Worm (Caenorhabditis elegans): ENCODE measurements around the gene mig-17.

- TF ChIP-seq ceh-28 (tag; optimal IDR thresholded peaks at IDR 0.05) = no peak
- TF ChIP-seq mdl-1 (tag; optimal IDR thresholded peaks at IDR 0.05) = no peak
- no peak for TF ChIP-seq nhr-237 (tag; optimal IDR thresholded peaks at IDR 0.05)
- TF ChIP-seq nhr-28 (tag; optimal IDR thresholded peaks at IDR 0.05) = no peak
- no peak for TF ChIP-seq lin-13 (GFP tag; optimal IDR thresholded peaks at IDR 0.05)
- no peak for TF ChIP-seq jun-1 (tag; optimal IDR thresholded peaks at IDR 0.05)
- TF ChIP-seq egl-27 (tag; optimal IDR thresholded peaks at IDR 0.05) = no peak
- no peak for TF ChIP-seq snpc-4 (tag; optimal IDR thresholded peaks at IDR 0.05)
- no peak for TF ChIP-seq nhr-76 (tag; optimal IDR thresholded peaks at IDR 0.05)
- no peak for TF ChIP-seq nhr-25 (tag; optimal IDR thresholded peaks at IDR 0.05; ENCODE audit: borderline replicate concordance, insufficient read depth)
These were observed at the start of gene mig-17 for ce11 chrV:11446297-11446696.
